Worm (Caenorhabditis elegans): Measurements from ENCODE around the gene tbx-41.

tbx-41 gene

DNA sequence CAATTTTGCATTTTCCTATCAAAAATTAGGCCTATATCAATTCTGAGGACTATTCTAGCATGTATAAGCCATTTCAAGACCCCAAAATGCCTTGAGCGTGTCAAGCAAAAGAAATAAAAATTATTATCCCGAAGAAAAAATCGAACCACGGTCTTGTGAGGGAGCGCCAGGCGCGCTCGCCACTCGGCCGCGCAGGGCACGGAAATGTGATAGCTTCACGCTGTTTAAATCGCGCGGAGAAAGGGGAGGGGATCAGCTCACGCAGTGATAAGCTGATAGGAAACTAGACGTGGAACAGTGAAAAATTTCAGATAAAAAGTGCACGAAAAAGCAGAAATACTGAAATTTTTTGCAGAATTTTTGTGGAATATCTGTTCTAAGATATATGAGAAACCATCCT is 27.3 kb upstream of the tbx-41 start (continued):
- TF ChIP-seq hlh-13 (GFP tag; optimal IDR thresholded peaks at IDR 0.05) (peak; percentile 61), ztf-16 (tag; optimal IDR thresholded peaks at IDR 0.05) (peak; percentile 48), ceh-22 (tag; optimal IDR thresholded peaks at IDR 0.05) (no peak), fkh-10 (GFP tag; optimal IDR thresholded peaks at IDR 0.05) (no peak), eyg-1 (tag; optimal IDR thresholded peaks at IDR 0.05) (no peak), pha-2 (tag; optimal IDR thresholded peaks at IDR 0.05) (peak; percentile 62), ceh-34 (tag; optimal IDR thresholded peaks at IDR 0.05) (peak; percentile 91), ceh-6 (GFP tag; optimal IDR thresholded peaks at IDR 0.05) (peak; percentile 72), ceh-18 (tag; optimal IDR thresholded peaks at IDR 0.05) (peak; percentile 42), mec-3 (tag; optimal IDR thresholded peaks at IDR 0.05; ENCODE audit: borderline replicate concordance) (peak; percentile 62), ceh-45 (GFP tag; IDR thresholded peaks at IDR 0.05) (0 out of 2 replicates have a peak, but pooled peaks have one; percentile 20), unc-55 (GFP tag; optimal IDR thresholded peaks at IDR 0.05) (no peak), elt-2 (tag; optimal IDR thresholded peaks at IDR 0.05) (peak; percentile 67), pros-1 (tag; optimal IDR thresholded peaks at IDR 0.05) (no peak), pat-9 (tag; optimal IDR thresholded peaks at IDR 0.05) (peak; percentile 52), zip-5 (tag; optimal IDR thresholded peaks at IDR 0.05) (peak; percentile 5), T23F11.4 (GFP tag; optimal IDR thresholded peaks at IDR 0.05) (peak; percentile 54), pqm-1 (tag; optimal IDR thresholded peaks at IDR 0.05) (peak; percentile 30), unc-42 (tag; optimal IDR thresholded peaks at IDR 0.05) (peak; percentile 2), ttx-3 (tag; optimal IDR thresholded peaks at IDR 0.05) (peak; percentile 56), hlh-8 (tag; optimal IDR thresholded peaks at IDR 0.05) (no peak), dve-1 (tag; optimal IDR thresholded peaks at IDR 0.05) (peak; percentile 29), lim-6 (tag; optimal IDR thresholded peaks at IDR 0.05) (no peak), ceh-48 (tag; optimal IDR thresholded peaks at IDR 0.05) (peak; percentile 56), nfya-1 (tag; optimal IDR thresholded peaks at IDR 0.05) (peak; percentile 28), fkh-6 (tag; optimal IDR thresholded peaks at IDR 0.05) (peak; percentile 64), nhr-11 (tag; optimal IDR thresholded peaks at IDR 0.05) (no peak), hlh-15 (tag; optimal IDR thresholded peaks at IDR 0.05) (peak; percentile 52), ceh-14 (tag; optimal IDR thresholded peaks at IDR 0.05) (peak; percentile 75), K02D7.2 (tag; optimal IDR thresholded peaks at IDR 0.05) (peak; percentile 75), K09A11.1 (tag; optimal IDR thresholded peaks at IDR 0.05; ENCODE audit: insufficient read depth) (no peak), ref-2 (tag; optimal IDR thresholded peaks at IDR 0.05) (no peak), pag-3 (tag; optimal IDR thresholded peaks at IDR 0.05; ENCODE audit: borderline replicate concordance) (no peak), sox-4 (tag; optimal IDR thresholded peaks at IDR 0.05) (peak; percentile 68), F13H6.1 (tag; optimal IDR thresholded peaks at IDR 0.05) (peak; percentile 53), sox-2 (GFP tag; IDR thresholded peaks at IDR 0.05) (no peak), syd-9 (tag; optimal IDR thresholded peaks at IDR 0.05) (peak; percentile 54), ceh-30 (tag; optimal IDR thresholded peaks at IDR 0.05) (no peak), rnt-1 (tag; optimal IDR thresholded peaks at IDR 0.05) (peak; percentile 28)

DNA sequence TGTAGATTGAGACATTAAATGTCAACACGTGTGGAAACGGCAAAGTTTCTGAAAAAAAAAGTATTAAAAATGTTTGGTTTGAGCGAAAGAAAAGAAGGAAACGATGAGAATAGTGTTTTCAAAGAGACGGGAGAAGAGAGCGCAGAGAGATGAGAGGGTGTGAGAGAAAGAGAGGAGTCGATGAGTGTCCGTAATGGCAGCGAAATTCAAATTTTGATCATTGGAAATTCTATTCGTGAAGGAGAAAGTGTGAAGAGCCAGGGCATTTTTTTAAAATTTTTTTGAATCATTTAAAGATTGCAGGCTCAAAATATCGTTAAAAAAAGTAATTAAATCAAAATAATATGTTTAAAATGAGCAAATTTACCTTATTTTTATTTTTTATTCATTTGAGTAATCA is 19.6 kb upstream of the tbx-41 start, which contains the start of gene T26C11.4:
Gene T26C11.4, minus strand, starts transcription at position 54 of the 400 bp plus-strand sequence.
- no peak for TF ChIP-seq gmeb-2 (tag; optimal IDR thresholded peaks at IDR 0.05)
- no peak for TF ChIP-seq C08G9.2 (tag; optimal IDR thresholded peaks at IDR 0.05)
- no peak for TF ChIP-seq ama-1 (optimal IDR thresholded peaks at IDR 0.05)
- TF ChIP-seq eyg-1 (tag; optimal IDR thresholded peaks at IDR 0.05) = no peak
- peak; percentile 41 for TF ChIP-seq sdc-2 (tag; optimal IDR thresholded peaks at IDR 0.05)
- TF ChIP-seq ets-4 (tag; optimal IDR thresholded peaks at IDR 0.05) = no peak
- TF ChIP-seq unc-55 (GFP tag; optimal IDR thresholded peaks at IDR 0.05) = peak; percentile 31
- TF ChIP-seq ztf-16 (tag; optimal IDR thresholded peaks at IDR 0.05) = no peak
